Fruit fly (Drosophila melanogaster) whole organism, embryonic: ENCODE data around the gene Ae2.

Source experiments
- Awh ChIP-seq: fragments of 200-800 bp; sonication (Bioruptor generic); IDR thresholded peaks from 2 replicates; pipeline ENCODE4, ENCODE4 v1.3.6; 2022; ENCODE audit warnings: missing biosample characterization, missing genetic modification characterization
- Bdp1 ChIP-seq: fragments of 200-800 bp; sonication (Bioruptor generic); optimal IDR thresholded peaks from 3 replicates; lab custom pipeline; 2016; ENCODE audit warnings: missing biosample characterization, missing genetic modification characterization
- CG1024 ChIP-seq: fragments of 200-800 bp; sonication (Bioruptor generic); IDR thresholded peaks from 2 replicates; pipeline ENCODE4 v1.3.6; 2022; ENCODE audit warnings: missing biosample characterization, missing genetic modification characterization
- CG11456 ChIP-seq: fragments of 200-800 bp; sonication (Bioruptor generic); IDR thresholded peaks from 3 replicates; pipeline ENCODE4 v1.3.6; 2022; ENCODE audit warnings: missing biosample characterization, missing genetic modification characterization
- CG11723 ChIP-seq: fragments of 200-800 bp; sonication (Bioruptor generic); optimal IDR thresholded peaks from 2 replicates; lab custom pipeline; 2017; ENCODE audit warnings: missing biosample characterization, mild to moderate bottlenecking, missing genetic modification characterization
- CG17568 ChIP-seq: fragments of 200-800 bp; sonication (Bioruptor generic); optimal IDR thresholded peaks from 2 replicates; lab custom pipeline; 2018; ENCODE audit warnings: missing biosample characterization, mild to moderate bottlenecking, missing genetic modification characterization, moderate library complexity
- CG3407 ChIP-seq: fragments of 200-800 bp; sonication (Bioruptor generic); optimal IDR thresholded peaks from 2 replicates; lab custom pipeline; 2018; ENCODE audit warnings: missing biosample characterization, mild to moderate bottlenecking, missing genetic modification characterization
- CG34376 ChIP-seq: fragments of 200-800 bp; sonication (Bioruptor generic); optimal IDR thresholded peaks from 2 replicates; lab custom pipeline; 2018; ENCODE audit warnings: missing biosample characterization, mild to moderate bottlenecking, missing genetic modification characterization
- CG4820 ChIP-seq: fragments of 200-800 bp; sonication (Bioruptor generic); optimal IDR thresholded peaks from 3 replicates; lab custom pipeline; 2016; ENCODE audit warnings: missing biosample characterization, missing genetic modification characterization
- CG7928 ChIP-seq: fragments of 200-800 bp; sonication (Bioruptor generic); optimal IDR thresholded peaks from 2 replicates; lab custom pipeline; 2017; ENCODE audit warnings: missing biosample characterization, mild to moderate bottlenecking, missing genetic modification characterization
- CG8478 ChIP-seq: fragments of >200 bp; optimal IDR thresholded peaks from 2 replicates; lab custom pipeline; 2018
- CG8944 ChIP-seq: fragments of 200-800 bp; sonication (Bioruptor generic); optimal IDR thresholded peaks from 3 replicates; lab custom pipeline; 2016; ENCODE audit warnings: missing biosample characterization, missing genetic modification characterization
- CG9437 ChIP-seq: fragments of 200-800 bp; sonication (Bioruptor generic); optimal IDR thresholded peaks from 2 replicates; lab custom pipeline; 2018; ENCODE audit warnings: missing biosample characterization, mild to moderate bottlenecking, missing genetic modification characterization
- Dbx ChIP-seq: fragments of 200-800 bp; sonication (Bioruptor generic); IDR thresholded peaks from 3 replicates; pipeline ENCODE4 v1.3.6; 2022; ENCODE audit warnings: missing biosample characterization, missing genetic modification characterization
- E2f1 ChIP-seq: fragments of 200-800 bp; sonication (Bioruptor generic); IDR thresholded peaks from 2 replicates; pipeline ENCODE4 v1.3.6; 2022; ENCODE audit warnings: missing biosample characterization, missing genetic modification characterization
- Fer3 ChIP-seq: fragments of 200-800 bp; sonication (Bioruptor generic); optimal IDR thresholded peaks from 2 replicates; lab custom pipeline; 2018; ENCODE audit warnings: missing biosample characterization, mild to moderate bottlenecking, missing genetic modification characterization, moderate library complexity
- Hand ChIP-seq: fragments of 200-800 bp; sonication (Bioruptor generic); optimal IDR thresholded peaks from 2 replicates; lab custom pipeline; 2017; ENCODE audit warnings: mild to moderate bottlenecking, missing biosample characterization, missing genetic modification reagents, missing genetic modification characterization
- HmgD ChIP-seq: fragments of 200-800 bp; sonication (Bioruptor generic); optimal IDR thresholded peaks from 3 replicates; lab custom pipeline; 2016; ENCODE audit warnings: missing biosample characterization, missing genetic modification characterization
- Hr3 ChIP-seq: fragments of 200-800 bp; sonication (Bioruptor generic); optimal IDR thresholded peaks from 3 replicates; lab custom pipeline; 2016; ENCODE audit warnings: missing biosample characterization, missing genetic modification characterization
- Hr39 ChIP-seq: fragments of >200 bp; optimal IDR thresholded peaks from 2 replicates; lab custom pipeline; 2017
- Hr78 ChIP-seq, 2 experiments: fragments of 200-800 bp in 1 of 2; fragments of >200 bp in 1 of 2; sonication (Bioruptor generic) in 1 of 2; optimal IDR thresholded peaks; 2 replicates each; lab custom pipeline; 2017 to 2019; ENCODE audit warnings: missing biosample characterization in 2 of 2, missing genetic modification characterization in 2 of 2, mild to moderate bottlenecking in 1 of 2, moderate library complexity in 1 of 2
- Lhr ChIP-seq: fragments of 200-800 bp; sonication (Bioruptor generic); optimal IDR thresholded peaks from 3 replicates; lab custom pipeline; 2017; ENCODE audit warnings: mild to moderate bottlenecking, missing biosample characterization, missing genetic modification reagents, missing genetic modification characterization
- Mrtf ChIP-seq: fragments of 200-800 bp; sonication (Bioruptor generic); IDR thresholded peaks from 3 replicates; pipeline ENCODE4 v1.3.6; 2022; ENCODE audit warnings: missing biosample characterization, missing genetic modification characterization
- Nf-YA ChIP-seq: fragments of 200-800 bp; sonication (Bioruptor generic); IDR thresholded peaks from 2 replicates; pipeline ENCODE4 v1.3.6; 2022; ENCODE audit warnings: missing biosample characterization, missing genetic modification characterization
- Sox102F ChIP-seq: fragments of 200-800 bp; sonication (Bioruptor generic); optimal IDR thresholded peaks from 2 replicates; lab custom pipeline; 2018; ENCODE audit warnings: missing biosample characterization, mild to moderate bottlenecking, missing genetic modification characterization, moderate library complexity
- Sry-δ ChIP-seq: fragments of 200-800 bp; sonication (Bioruptor generic); optimal IDR thresholded peaks from 2 replicates; lab custom pipeline; 2016; ENCODE audit warnings: missing biosample characterization, missing genetic modification characterization
- Stat92E ChIP-seq, 3 experiments: fragments of >200 bp in 2 of 3; fragments of 200-800 bp in 1 of 3; sonication (Bioruptor generic) in 1 of 3; optimal IDR thresholded peaks; 2 replicates each; lab custom pipeline; 2017 to 2019; ENCODE audit warnings: missing biosample characterization in 3 of 3, missing genetic modification characterization in 3 of 3, mild to moderate bottlenecking in 1 of 3, moderate library complexity in 1 of 3
- Vsx1 ChIP-seq: fragments of 200-800 bp; sonication (Bioruptor generic); optimal IDR thresholded peaks from 2 replicates; lab custom pipeline; 2017; ENCODE audit warnings: missing biosample characterization, mild to moderate bottlenecking, missing genetic modification characterization, missing genetic modification reagents
- Xbp1 ChIP-seq: fragments of 200-800 bp; sonication (Bioruptor generic); optimal IDR thresholded peaks from 3 replicates; lab custom pipeline; 2016; ENCODE audit warnings: missing biosample characterization, mild to moderate bottlenecking, missing genetic modification characterization
- Xrp1 ChIP-seq: fragments of 200-800 bp; sonication (Bioruptor generic); IDR thresholded peaks from 2 replicates; pipeline ENCODE4 v1.3.6; 2022; ENCODE audit warnings: missing biosample characterization, missing genetic modification characterization
- bcd ChIP-seq: fragments of 200-800 bp; sonication (Bioruptor generic); optimal IDR thresholded peaks from 2 replicates; lab custom pipeline; 2017; ENCODE audit warnings: missing biosample characterization, mild to moderate bottlenecking, missing genetic modification characterization
- btn ChIP-seq: fragments of 200-800 bp; sonication (Bioruptor generic); optimal IDR thresholded peaks from 2 replicates; lab custom pipeline; 2016; ENCODE audit warnings: missing biosample characterization, missing genetic modification characterization
- cas ChIP-seq: fragments of 200-800 bp; sonication (Bioruptor generic); IDR thresholded peaks from 2 replicates; pipeline ENCODE4 v1.3.6; 2022; ENCODE audit warnings: missing biosample characterization, missing genetic modification characterization
- cwo ChIP-seq: fragments of 200-800 bp; sonication (Bioruptor generic); optimal IDR thresholded peaks from 3 replicates; lab custom pipeline; 2017; ENCODE audit warnings: missing biosample characterization, missing genetic modification characterization, mild to moderate bottlenecking, moderate library complexity, missing genetic modification reagents
- dpn ChIP-seq, 2 experiments: fragments of 200-800 bp; sonication (Bioruptor generic); optimal IDR thresholded peaks; 3 replicates each; lab custom pipeline; 2016; ENCODE audit warnings: missing biosample characterization in 2 of 2, missing genetic modification characterization in 2 of 2
- ftz-f1 ChIP-seq: fragments of 200-800 bp; sonication (Bioruptor generic); optimal IDR thresholded peaks from 2 replicates; lab custom pipeline; 2016; ENCODE audit warnings: missing biosample characterization, missing genetic modification characterization
- gsb ChIP-seq: fragments of 200-800 bp; sonication (Bioruptor generic); IDR thresholded peaks from 2 replicates; pipeline ENCODE4 v1.3.6; 2022; ENCODE audit warnings: missing biosample characterization, missing genetic modification characterization
- ham ChIP-seq: fragments of 200-800 bp; sonication (Bioruptor generic); IDR thresholded peaks from 2 replicates; pipeline ENCODE4 v1.3.6; 2022; ENCODE audit warnings: missing biosample characterization, missing genetic modification characterization
- hkb ChIP-seq, 2 experiments: fragments of 200-800 bp in 1 of 2; fragments of >200 bp in 1 of 2; sonication (Bioruptor generic) in 1 of 2; IDR thresholded peaks in 1 of 2; optimal IDR thresholded peaks in 1 of 2; 2 replicates each; pipeline versions ENCODE4 v1.3.6 to Lab custom; 2017 to 2022; ENCODE audit warnings: missing biosample characterization in 1 of 2, missing genetic modification characterization in 1 of 2
- maf-S ChIP-seq: fragments of 200-800 bp; sonication (Bioruptor generic); optimal IDR thresholded peaks from 2 replicates; lab custom pipeline; 2016; ENCODE audit warnings: missing biosample characterization, missing genetic modification characterization
- nerfin-1 ChIP-seq: fragments of 200-800 bp; sonication (Bioruptor generic); optimal IDR thresholded peaks from 3 replicates; lab custom pipeline; 2019; ENCODE audit warnings: missing biosample characterization, mild to moderate bottlenecking, missing genetic modification characterization, moderate library complexity
- otp ChIP-seq: fragments of 200-800 bp; sonication (Bioruptor generic); IDR thresholded peaks from 3 replicates; pipeline ENCODE4, ENCODE4 v1.3.6; 2022; ENCODE audit warnings: missing biosample characterization, missing genetic modification characterization
- pan ChIP-seq, 4 experiments: fragments of >200 bp in 3 of 4; fragments of 200-800 bp in 1 of 4; sonication (Bioruptor generic) in 1 of 4; optimal IDR thresholded peaks in 3 of 4; IDR thresholded peaks in 1 of 4; 2 replicates each; pipeline versions ENCODE4 v1.3.6 to Lab custom; 2017 to 2022; ENCODE audit warnings: missing biosample characterization in 2 of 4, missing genetic modification characterization in 2 of 4, mixed read lengths in 1 of 4
- pho ChIP-seq: fragments of 200-800 bp; sonication (Bioruptor generic); optimal IDR thresholded peaks from 2 replicates; lab custom pipeline; 2016; ENCODE audit warnings: missing biosample characterization, missing genetic modification characterization
- phol ChIP-seq: fragments of 200-800 bp; sonication (Bioruptor generic); optimal IDR thresholded peaks from 3 replicates; lab custom pipeline; 2018; ENCODE audit warnings: missing biosample characterization, mild to moderate bottlenecking, missing genetic modification characterization, moderate library complexity
- pum ChIP-seq: fragments of 200-800 bp; sonication (Bioruptor generic); optimal IDR thresholded peaks from 2 replicates; lab custom pipeline; 2016; ENCODE audit warnings: missing biosample characterization, missing genetic modification characterization
- seq ChIP-seq: fragments of 200-800 bp; sonication (Bioruptor generic); IDR thresholded peaks from 2 replicates; pipeline ENCODE4 v1.3.6; 2022; ENCODE audit warnings: missing biosample characterization, missing genetic modification characterization
- sisA ChIP-seq: fragments of 200-800 bp; sonication (Bioruptor generic); IDR thresholded peaks from 2 replicates; pipeline ENCODE4 v1.3.6; 2022; ENCODE audit warnings: missing biosample characterization, missing genetic modification characterization
- wek ChIP-seq: fragments of 200-800 bp; sonication (Bioruptor generic); optimal IDR thresholded peaks from 3 replicates; lab custom pipeline; 2018; ENCODE audit warnings: missing biosample characterization, mild to moderate bottlenecking, missing genetic modification characterization, moderate library complexity
- z ChIP-seq: fragments of 200-800 bp; sonication (Bioruptor generic); IDR thresholded peaks from 3 replicates; pipeline ENCODE4 v1.3.6; 2022; ENCODE audit warnings: missing biosample characterization, missing genetic modification characterization

Gene Ae2

DNA sequence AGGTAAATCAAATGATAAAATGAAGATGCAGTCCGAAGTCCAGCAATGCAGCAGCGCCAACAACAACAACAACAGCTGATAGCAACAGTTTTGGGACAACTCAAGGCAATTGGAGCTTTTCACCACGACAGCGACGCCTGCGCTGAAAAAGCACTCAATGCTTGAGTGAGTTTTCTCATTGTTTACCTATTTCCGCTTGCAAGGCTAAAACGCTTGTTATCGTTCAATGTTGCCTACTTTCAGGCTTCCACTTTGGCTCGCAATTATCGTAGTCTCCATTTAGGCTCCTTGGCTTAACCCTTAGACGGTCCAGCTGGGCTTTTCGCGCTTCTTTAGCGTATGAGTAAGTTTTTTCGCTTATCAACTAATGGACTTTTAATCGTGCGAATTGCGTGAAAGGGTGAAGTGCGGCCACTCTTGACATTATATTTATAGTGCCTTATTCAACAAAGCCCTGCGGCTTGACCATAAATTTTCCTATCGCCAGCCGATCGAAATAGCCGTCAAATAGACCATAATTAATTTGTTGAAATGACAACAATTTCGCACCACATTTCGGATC lies 1.2 kb upstream of the Ae2 start (continued):
- TF ChIP-seq Sry-δ (GFP tag; lab: Kevin White, UChicago) (no peak), otp (no peak), HmgD (GFP tag; lab: Kevin White, UChicago) (no peak), Vsx1 (no peak), E2f1 (GFP tag; lab: Robert Waterston, UW) (no peak), dpn (GFP tag; optimal IDR thresholded peaks at IDR 0.05; lab: Kevin White, UChicago) (peak in 1 of 2 experiments; percentile 17), Xrp1 (GFP tag; lab: Robert Waterston, UW) (0 out of 2 replicates have a peak, but pooled peaks have one; percentile 13), Awh (GFP tag; lab: Robert Waterston, UW) (peak; percentile 39; the same call in 1 of the 2 replicates), pan (optimal IDR thresholded peaks at IDR 0.05; lab: Kevin White, UChicago) (no peak), pan (GFP tag; optimal IDR thresholded peaks at IDR 0.05 in 1 of 2, IDR thresholded peaks at IDR 0.05 in 1 of 2) (no peak), CG1024 (GFP tag; lab: Robert Waterston, UW) (no peak), CG11456 (GFP tag; lab: Robert Waterston, UW) (0 out of 3 replicates have a peak, but pooled peaks have one; percentile 10), Fer3 (peak; percentile 15), maf-S (GFP tag; lab: Kevin White, UChicago) (no peak), pho (GFP tag; lab: Kevin White, UChicago) (peak; percentile 51), Hr3 (GFP tag; lab: Kevin White, UChicago) (no peak), btn (GFP tag; lab: Kevin White, UChicago) (peak; percentile 12), Hand (GFP tag; lab: Kevin White, UChicago) (no peak), CG9437 (GFP tag; lab: Kevin White, UChicago) (no peak), Xbp1 (GFP tag; lab: Kevin White, UChicago) (no peak), cas (GFP tag; lab: Robert Waterston, UW) (no peak), CG3407 (GFP tag; lab: Kevin White, UChicago) (no peak), cwo (peak; percentile 8), gsb (GFP tag; lab: Robert Waterston, UW) (no peak), Mrtf (GFP tag; lab: Robert Waterston, UW) (no peak), Stat92E (GFP tag; optimal IDR thresholded peaks at IDR 0.05; lab: Kevin White, UChicago) (no peak), CG8478 (lab: Kevin White, UChicago) (no peak), seq (GFP tag; lab: Robert Waterston, UW) (no peak; the same call in 1 of the 2 replicates), Bdp1 (no peak), sisA (GFP tag; lab: Robert Waterston, UW) (no peak), CG7928 (GFP tag; lab: Kevin White, UChicago) (no peak), Hr78 (GFP tag; optimal IDR thresholded peaks at IDR 0.05; lab: Kevin White, UChicago) (no peak), z (GFP tag; lab: Robert Waterston, UW) (peak; percentile 97), Nf-YA (GFP tag; lab: Robert Waterston, UW) (no peak), hkb (optimal IDR thresholded peaks at IDR 0.05; lab: Kevin White, UChicago) (no peak), hkb (GFP tag; IDR thresholded peaks at IDR 0.05; lab: Robert Waterston, UW) (peak; percentile 24; the same call in 1 of the 2 replicates), phol (tag; lab: Kevin White, UChicago) (no peak), ham (GFP tag; lab: Robert Waterston, UW) (no peak), CG17568 (peak; percentile 41), wek (peak; percentile 12), Dbx (GFP tag; lab: Robert Waterston, UW) (peak; percentile 38; the same call in 1 of the 3 replicates), CG4820 (GFP tag; lab: Kevin White, UChicago) (no peak), pum (GFP tag; lab: Kevin White, UChicago) (no peak), CG34376 (GFP tag; lab: Kevin White, UChicago) (peak; percentile 36), CG8944 (GFP tag; lab: Kevin White, UChicago) (no peak), CG11723 (GFP tag; lab: Kevin White, UChicago) (no peak), Hr39 (lab: Kevin White, UChicago) (no peak), Sox102F (GFP tag; lab: Kevin White, UChicago) (no peak), bcd (peak; percentile 22), Lhr (GFP tag; lab: Kevin White, UChicago) (peak; percentile 15), nerfin-1 (tag; lab: Kevin White, UChicago) (no peak), ftz-f1 (GFP tag; lab: Kevin White, UChicago) (peak; percentile 96)
